Worm (Caenorhabditis elegans) whole organism, L4 larva: ENCODE measurements around the gene C14A4.7.
A peak's percentile ranks its signal among the peaks of the same experiment; 100 is the strongest.

Experiments used
- D1046.2 ChIP-seq: fragments of 200-800 bp; sonication (Bioruptor generic); IDR thresholded peaks from 2 replicates; pipeline ENCODE4 v1.3.6; 2022; ENCODE audit warnings: missing genetic modification characterization, missing compliant biosample characterization
- F26F4.8 ChIP-seq: fragments of 200-800 bp; sonication (Bioruptor generic); conservative IDR thresholded peaks from 2 replicates; pipeline ENCODE4 v1.3.6; 2022; ENCODE audit warnings: missing genetic modification characterization, missing compliant biosample characterization
- F49E8.2 ChIP-seq: sonication (generic microtip); optimal IDR thresholded peaks from 2 replicates; lab custom pipeline; 2016; ENCODE audit warnings: missing compliant biosample characterization, mild to moderate bottlenecking, missing genetic modification characterization, borderline replicate concordance
- R02D3.7 ChIP-seq: fragments of 150-350 bp; sonication (generic microtip); optimal IDR thresholded peaks from 3 replicates; lab custom pipeline; 2014; ENCODE audit warnings: missing biosample characterization, missing genetic modification characterization
- T20F7.1 ChIP-seq: fragments of 200-800 bp; sonication (Bioruptor generic); optimal IDR thresholded peaks from 2 replicates; lab custom pipeline; 2018; ENCODE audit warnings: mild to moderate bottlenecking, missing genetic modification characterization, missing compliant biosample characterization
- T26A8.4 ChIP-seq: fragments of 200-800 bp; sonication (Bioruptor generic); IDR thresholded peaks from 2 replicates; pipeline ENCODE4 v1.3.6; 2022; ENCODE audit warnings: missing genetic modification characterization, missing compliant biosample characterization
- Y48G9A.11 ChIP-seq: fragments of 200-800 bp; sonication (Bioruptor generic); IDR thresholded peaks from 2 replicates; pipeline ENCODE4 v1.3.6; 2022; ENCODE audit warnings: missing genetic modification reagents, missing genetic modification characterization, missing compliant biosample characterization
- Y5F2A.4 ChIP-seq: fragments of 200-800 bp; sonication (Bioruptor generic); optimal IDR thresholded peaks from 2 replicates; lab custom pipeline; 2018; ENCODE audit warnings: mild to moderate bottlenecking, missing genetic modification characterization, missing compliant biosample characterization
- ZK546.5 ChIP-seq, 2 experiments: sonication (generic microtip); optimal IDR thresholded peaks; 2 replicates each; lab custom pipeline; 2017; ENCODE audit warnings: missing biosample characterization in 2 of 2, missing genetic modification characterization in 2 of 2
- aha-1 ChIP-seq: fragments of 150-350 bp; peaks from one replicate; lab custom pipeline; 2014; ENCODE audit warnings: missing biosample characterization, missing genetic modification characterization
- ama-1 ChIP-seq: fragments of 150-350 bp; optimal IDR thresholded peaks from 2 replicates; lab custom pipeline; 2014; ENCODE audit warnings: inconsistent platforms, mixed read lengths
- ceh-82 ChIP-seq: sonication (generic microtip); optimal IDR thresholded peaks from 2 replicates; lab custom pipeline; 2017; ENCODE audit warnings: missing biosample characterization, missing genetic modification characterization
- ces-1 ChIP-seq: fragments of 150-350 bp; sonication (generic microtip); optimal IDR thresholded peaks from 4 replicates; lab custom pipeline; 2014; ENCODE audit warnings: missing biosample characterization, missing genetic modification reagents, missing genetic modification characterization
- ctbp-1 ChIP-seq: fragments of 200-800 bp; sonication (Bioruptor generic); IDR thresholded peaks from 2 replicates; pipeline ENCODE4 v1.3.6; 2022; ENCODE audit warnings: missing genetic modification reagents, missing genetic modification characterization, missing compliant biosample characterization
- daf-12 ChIP-seq: fragments of 150-350 bp; optimal IDR thresholded peaks from 2 replicates; lab custom pipeline; 2014; ENCODE audit warnings: missing biosample characterization, missing genetic modification reagents, missing genetic modification characterization
- daf-19 ChIP-seq: fragments of 200-800 bp; sonication (Bioruptor generic); conservative IDR thresholded peaks from 2 replicates; pipeline ENCODE4 v1.3.6; 2022; ENCODE audit warnings: missing genetic modification characterization, missing compliant biosample characterization
- dmd-9 ChIP-seq: fragments of 200-800 bp; sonication (Bioruptor generic); IDR thresholded peaks from 2 replicates; pipeline ENCODE4 v1.3.6; 2022; ENCODE audit warnings: missing genetic modification reagents, missing genetic modification characterization, missing compliant biosample characterization
- dve-1 ChIP-seq: sonication (generic microtip); optimal IDR thresholded peaks from 2 replicates; lab custom pipeline; 2017; ENCODE audit warnings: antibody characterized with exemption, mild to moderate bottlenecking, missing genetic modification characterization, missing compliant biosample characterization; ENCODE audit not compliant: insufficient read depth
- egl-27 ChIP-seq: sonication (generic microtip); optimal IDR thresholded peaks from 3 replicates; lab custom pipeline; 2017; ENCODE audit warnings: missing biosample characterization, missing genetic modification reagents, missing genetic modification characterization
- egl-43 ChIP-seq: fragments of 200-800 bp; sonication (Bioruptor generic); IDR thresholded peaks from 2 replicates; pipeline ENCODE4 v1.3.6; 2022; ENCODE audit warnings: missing genetic modification reagents, missing genetic modification characterization, missing compliant biosample characterization
- hif-1 ChIP-seq, 2 experiments: sonication (generic microtip); optimal IDR thresholded peaks; 2 replicates each; lab custom pipeline; 2016 to 2017; ENCODE audit warnings: missing compliant biosample characterization in 2 of 2, missing genetic modification characterization in 2 of 2, missing genetic modification reagents in 2 of 2, missing genotype in 2 of 2, mild to moderate bottlenecking in 1 of 2
- hlh-11 ChIP-seq: fragments of 200-800 bp; sonication (Bioruptor generic); optimal IDR thresholded peaks from 2 replicates; lab custom pipeline; 2018; ENCODE audit warnings: mild to moderate bottlenecking, missing genetic modification characterization, missing compliant biosample characterization
- hmg-1.1 ChIP-seq: fragments of 200-800 bp; sonication (Bioruptor generic); IDR thresholded peaks from 2 replicates; pipeline ENCODE4 v1.3.6; 2022; ENCODE audit warnings: missing genetic modification reagents, missing genetic modification characterization, missing compliant biosample characterization
- lin-1 ChIP-seq: fragments of 200-800 bp; sonication (Bioruptor generic); IDR thresholded peaks from 2 replicates; pipeline ENCODE4 v1.3.6; 2022; ENCODE audit warnings: missing genetic modification reagents, missing genetic modification characterization, missing compliant biosample characterization
- lin-15B ChIP-seq: fragments of 150-350 bp; sonication (generic microtip); optimal IDR thresholded peaks from 3 replicates; lab custom pipeline; 2014; ENCODE audit warnings: missing biosample characterization, missing genetic modification characterization
- lin-38 ChIP-seq: fragments of 200-800 bp; sonication (Bioruptor generic); IDR thresholded peaks from 2 replicates; pipeline ENCODE4 v1.3.6; 2022; ENCODE audit warnings: missing genetic modification reagents, missing genetic modification characterization, missing compliant biosample characterization
- lin-39 ChIP-seq: fragments of 150-350 bp; optimal IDR thresholded peaks from 2 replicates; lab custom pipeline; 2014; ENCODE audit warnings: missing biosample characterization, missing genetic modification reagents, missing genetic modification characterization
- lsy-2 ChIP-seq, 2 experiments: fragments of 150-350 bp in 1 of 2; sonication (generic microtip) in 1 of 2; optimal IDR thresholded peaks; 2 replicates each; lab custom pipeline; 2014 to 2017; ENCODE audit warnings: missing biosample characterization in 2 of 2, missing genetic modification characterization in 2 of 2
- madf-9 ChIP-seq: fragments of 200-800 bp; sonication (Bioruptor generic); conservative IDR thresholded peaks from 2 replicates; pipeline ENCODE4 v1.3.6; 2022; ENCODE audit warnings: missing genetic modification reagents, missing genetic modification characterization, missing compliant biosample characterization
- mxl-2 ChIP-seq: fragments of 200-800 bp; sonication (Bioruptor generic); conservative IDR thresholded peaks from 2 replicates; pipeline ENCODE4 v1.3.6; 2022; ENCODE audit warnings: missing genetic modification reagents, missing genetic modification characterization, missing compliant biosample characterization
- mxl-3 ChIP-seq: fragments of 200-800 bp; sonication (Bioruptor generic); optimal IDR thresholded peaks from 2 replicates; lab custom pipeline; 2018; ENCODE audit warnings: mild to moderate bottlenecking, missing genetic modification characterization, missing compliant biosample characterization
- nhr-10 ChIP-seq: fragments of 150-350 bp; optimal IDR thresholded peaks from 2 replicates; lab custom pipeline; 2014; ENCODE audit warnings: missing biosample characterization, missing genetic modification characterization
- nhr-102 ChIP-seq: sonication (generic microtip); optimal IDR thresholded peaks from 2 replicates; lab custom pipeline; 2016; ENCODE audit warnings: mild to moderate bottlenecking, missing genetic modification characterization, moderate library complexity, missing compliant biosample characterization
- nhr-11 ChIP-seq: fragments of 150-350 bp; optimal IDR thresholded peaks from 2 replicates; lab custom pipeline; 2014; ENCODE audit warnings: missing biosample characterization, missing genetic modification characterization
- nhr-25 ChIP-seq: sonication (generic microtip); optimal IDR thresholded peaks from 2 replicates; lab custom pipeline; 2017; ENCODE audit warnings: missing genetic modification characterization, mild to moderate bottlenecking, missing compliant biosample characterization, antibody characterized with exemption, moderate library complexity, borderline replicate concordance; ENCODE audit not compliant: insufficient read depth
- nhr-41 ChIP-seq: fragments of 200-800 bp; sonication (Bioruptor generic); IDR thresholded peaks from 2 replicates; pipeline ENCODE4 v1.3.6; 2022; ENCODE audit warnings: missing genetic modification reagents, missing genetic modification characterization, missing compliant biosample characterization
- nhr-48 ChIP-seq: sonication (generic microtip); optimal IDR thresholded peaks from 2 replicates; lab custom pipeline; 2016; ENCODE audit warnings: mild to moderate bottlenecking, missing genetic modification characterization, missing compliant biosample characterization
- nhr-76 ChIP-seq: fragments of 150-350 bp; optimal IDR thresholded peaks from 2 replicates; lab custom pipeline; 2014; ENCODE audit warnings: missing biosample characterization, missing genetic modification characterization
- pha-4 ChIP-seq, 2 experiments: fragments of 150-350 bp in 1 of 2; fragments of 200-800 bp in 1 of 2; sonication (Bioruptor generic) in 1 of 2; IDR thresholded peaks in 1 of 2; optimal IDR thresholded peaks in 1 of 2; 2 replicates each; pipeline versions ENCODE4 v1.3.6 to Lab custom; 2014 to 2022; ENCODE audit warnings: missing genetic modification characterization in 2 of 2, missing genetic modification reagents in 2 of 2, missing biosample characterization in 1 of 2, missing compliant biosample characterization in 1 of 2
- rbr-2 ChIP-seq: sonication (generic microtip); optimal IDR thresholded peaks from 2 replicates; lab custom pipeline; 2016; ENCODE audit warnings: missing genotype, missing genetic modification characterization, missing compliant biosample characterization
- saeg-2 ChIP-seq: fragments of 200-800 bp; sonication (Bioruptor generic); IDR thresholded peaks from 2 replicates; pipeline ENCODE4 v1.3.6; 2022; ENCODE audit warnings: missing genetic modification reagents, missing genetic modification characterization, missing compliant biosample characterization
- skn-1 ChIP-seq: fragments of 150-350 bp; optimal IDR thresholded peaks from 2 replicates; lab custom pipeline; 2014; ENCODE audit warnings: missing biosample characterization, missing genetic modification characterization
- snpc-1.2 ChIP-seq: fragments of 200-800 bp; sonication (Bioruptor generic); IDR thresholded peaks from 2 replicates; pipeline ENCODE4 v1.3.6; 2022; ENCODE audit warnings: missing genetic modification reagents, missing genetic modification characterization, missing compliant biosample characterization
- spr-3 ChIP-seq: fragments of 200-800 bp; sonication (Bioruptor generic); optimal IDR thresholded peaks from 2 replicates; lab custom pipeline; 2018; ENCODE audit warnings: mild to moderate bottlenecking, missing genetic modification characterization, missing compliant biosample characterization
- tra-1 ChIP-seq: fragments of 200-800 bp; sonication (Bioruptor generic); IDR thresholded peaks from 2 replicates; pipeline ENCODE4 v1.3.6; 2022; ENCODE audit warnings: missing genetic modification reagents, missing genetic modification characterization, missing compliant biosample characterization
- vab-7 ChIP-seq: fragments of 200-800 bp; sonication (Bioruptor generic); IDR thresholded peaks from 2 replicates; pipeline ENCODE4 v1.3.6; 2022; ENCODE audit warnings: missing genetic modification reagents, missing genetic modification characterization, missing compliant biosample characterization
- zip-2 ChIP-seq: fragments of 150-350 bp; optimal IDR thresholded peaks from 2 replicates; lab custom pipeline; 2014; ENCODE audit warnings: missing biosample characterization, missing genetic modification characterization

The C14A4.7 gene

ce11 chrII:10564578-10564977 is 31.8 kb downstream of the C14A4.7 start, which contains the start of the genes C06A1.6 and C06A1.7:
TSS of gene C06A1.6 (minus strand) at chrII:10564678.
TSS of gene C06A1.7 (plus strand) at chrII:10564891.
- TF ChIP-seq lin-39 (tag; lab: Kevin White, UChicago) (no peak), mxl-2 (GFP tag; lab: Robert Waterston, UW) (no peak), ceh-82 (tag; lab: Kevin White, UChicago) (no peak), dmd-9 (no peak), snpc-1.2 (no peak), ama-1 (no peak), dve-1 (tag; lab: Kevin White, UChicago) (no peak), Y5F2A.4 (GFP tag; lab: Kevin White, UChicago) (no peak), ces-1 (GFP tag; lab: Kevin White, UChicago) (no peak), vab-7 (GFP tag; lab: Robert Waterston, UW) (no peak), skn-1 (tag; lab: Kevin White, UChicago) (no peak), spr-3 (GFP tag; lab: Kevin White, UChicago) (no peak), hmg-1.1 (no peak), F26F4.8 (GFP tag; lab: Robert Waterston, UW) (no peak), Y48G9A.11 (GFP tag; lab: Robert Waterston, UW) (no peak), T26A8.4 (GFP tag; lab: Robert Waterston, UW) (no peak), lin-1 (GFP tag; lab: Robert Waterston, UW) (no peak), rbr-2 (tag; lab: Kevin White, UChicago) (no peak), daf-12 (no peak), nhr-10 (no peak)

ce11 chrII:10563368-10563767 is 33.0 kb downstream of the C14A4.7 start, which contains the start of gene cdc-48.1:
TSS of gene cdc-48.1 (minus strand) at chrII:10563407.
- peak; percentile 99 for TF ChIP-seq madf-9
- TF ChIP-seq rbr-2 (tag; lab: Kevin White, UChicago) = peak; percentile 99
- TF ChIP-seq F49E8.2 (tag; lab: Kevin White, UChicago) = peak; percentile 97
- peak; percentile 91 for TF ChIP-seq nhr-76 (tag; lab: Kevin White, UChicago)
- TF ChIP-seq egl-27 (tag; lab: Kevin White, UChicago) = peak; percentile 65
- TF ChIP-seq hif-1 (tag; optimal IDR thresholded peaks at IDR 0.05; lab: Kevin White, UChicago) = peak; percentile 89 to 97
- TF ChIP-seq dve-1 (tag; lab: Kevin White, UChicago) = peak; percentile 100
- TF ChIP-seq nhr-102 (tag; lab: Kevin White, UChicago) = peak; percentile 98
- TF ChIP-seq aha-1 (tag; lab: Kevin White, UChicago) = peak; percentile 100
- TF ChIP-seq ama-1 = peak; percentile 85
- peak; percentile 98 for TF ChIP-seq nhr-25
- TF ChIP-seq D1046.2 (GFP tag; lab: Robert Waterston, UW) = peak; percentile 97
- peak; percentile 95 for TF ChIP-seq zip-2 (tag; lab: Kevin White, UChicago)
- TF ChIP-seq lin-1 (GFP tag; lab: Robert Waterston, UW) = peak; percentile 99
- peak; percentile 99 for TF ChIP-seq T20F7.1 (GFP tag; lab: Kevin White, UChicago)
- TF ChIP-seq ctbp-1 (GFP tag; lab: Robert Waterston, UW) = peak; percentile 99
- peak; percentile 67 for TF ChIP-seq R02D3.7 (tag; lab: Kevin White, UChicago)
- peak in 1 of 2 experiments; percentile 90 for TF ChIP-seq ZK546.5 (tag; optimal IDR thresholded peaks at IDR 0.05; lab: Kevin White, UChicago)
- peak; percentile 97 for TF ChIP-seq nhr-48 (tag; lab: Kevin White, UChicago)
- TF ChIP-seq dmd-9 = peak; percentile 98
- TF ChIP-seq lin-39 (tag; lab: Kevin White, UChicago) = peak; percentile 98
- peak; percentile 96 for TF ChIP-seq mxl-3
- peak; percentile 100 for TF ChIP-seq lin-15B (tag; lab: Kevin White, UChicago)
- TF ChIP-seq hlh-11 (tag; lab: Kevin White, UChicago) = peak; percentile 99
- peak; percentile 100 for TF ChIP-seq nhr-11 (tag; lab: Kevin White, UChicago)
- peak; percentile 100 for TF ChIP-seq lin-38
- TF ChIP-seq lsy-2 (tag; optimal IDR thresholded peaks at IDR 0.05; lab: Kevin White, UChicago) = peak; percentile 99
- TF ChIP-seq tra-1 (GFP tag; lab: Robert Waterston, UW) = peak; percentile 100
- TF ChIP-seq daf-12 = peak; percentile 35
- TF ChIP-seq Y5F2A.4 (GFP tag; lab: Kevin White, UChicago) = peak; percentile 97
- TF ChIP-seq nhr-41 (GFP tag; lab: Robert Waterston, UW) = peak; percentile 97
- TF ChIP-seq snpc-1.2 = peak; percentile 94
- TF ChIP-seq saeg-2 = peak; percentile 98
- peak; percentile 99 for TF ChIP-seq pha-4 (GFP tag; IDR thresholded peaks at IDR 0.05; lab: Robert Waterston, UW)
- peak; percentile 100 for TF ChIP-seq pha-4 (tag; optimal IDR thresholded peaks at IDR 0.05; lab: Kevin White, UChicago)
- peak; percentile 98 for TF ChIP-seq daf-19 (GFP tag; lab: Robert Waterston, UW)
- TF ChIP-seq nhr-10 = peak; percentile 98
- peak; percentile 95 for TF ChIP-seq egl-43 (GFP tag; lab: Robert Waterston, UW)
